Worm (Caenorhabditis elegans): Measurements from ENCODE around the gene cpsf-1.

cpsf-1 gene

ce11 chrIV:2037497-2037896 lies 4.7 kb upstream of the cpsf-1 start:
- TF ChIP-seq skn-1 (tag; optimal IDR thresholded peaks at IDR 0.05): no peak
- TF ChIP-seq snpc-4 (tag; optimal IDR thresholded peaks at IDR 0.05): no peak
- TF ChIP-seq ztf-4 (tag; optimal IDR thresholded peaks at IDR 0.05): no peak
- no peak for TF ChIP-seq blmp-1 (tag; optimal IDR thresholded peaks at IDR 0.05; ENCODE audit: insufficient read depth)
- no peak for TF ChIP-seq Y55F3AM.14 (GFP tag; optimal IDR thresholded peaks at IDR 0.05)
- TF ChIP-seq nhr-12 (tag; optimal IDR thresholded peaks at IDR 0.05): no peak
- TF ChIP-seq nhr-25 (tag; optimal IDR thresholded peaks at IDR 0.05): no peak
- no peak for TF ChIP-seq nhr-21 (tag; optimal IDR thresholded peaks at IDR 0.05)
- TF ChIP-seq fos-1 (tag; optimal IDR thresholded peaks at IDR 0.05): no peak
- no peak for TF ChIP-seq mab-5 (tag; optimal IDR thresholded peaks at IDR 0.05)
- no peak for TF ChIP-seq nhr-10 (tag; optimal IDR thresholded peaks at IDR 0.05)
- no peak for TF ChIP-seq nhr-77 (tag; optimal IDR thresholded peaks at IDR 0.05)
- TF ChIP-seq ZK546.5 (tag; optimal IDR thresholded peaks at IDR 0.05): no peak
- TF ChIP-seq ztf-11 (tag; optimal IDR thresholded peaks at IDR 0.05): no peak

ce11 chrIV:2036974-2037373 lies 4.2 kb upstream of the cpsf-1 start, which contains the start of the genes Y76B12C.9 and cng-2:
TSS of gene Y76B12C.9 (minus strand) at chrIV:2037074.
TSS of gene cng-2 (plus strand) at chrIV:2037191.
- TF ChIP-seq nhr-23 (tag; optimal IDR thresholded peaks at IDR 0.05): no peak
- TF ChIP-seq mab-5 (tag; optimal IDR thresholded peaks at IDR 0.05): no peak
- TF ChIP-seq C34F6.9 (tag; optimal IDR thresholded peaks at IDR 0.05): no peak
- no peak for TF ChIP-seq sem-4 (tag; optimal IDR thresholded peaks at IDR 0.05)
- TF ChIP-seq mbf-1 (tag; optimal IDR thresholded peaks at IDR 0.05): no peak
- TF ChIP-seq sma-9 (GFP tag; optimal IDR thresholded peaks at IDR 0.05): no peak
- TF ChIP-seq sma-9 (tag; optimal IDR thresholded peaks at IDR 0.05): no peak
- no peak for TF ChIP-seq nhr-10 (tag; optimal IDR thresholded peaks at IDR 0.05)
- no peak for TF ChIP-seq egl-27 (tag; optimal IDR thresholded peaks at IDR 0.05)

- TF ChIP-seq sma-9 (GFP tag; optimal IDR thresholded peaks at IDR 0.05) (no peak), sma-9 (tag; optimal IDR thresholded peaks at IDR 0.05) (no peak), nhr-11 (tag; optimal IDR thresholded peaks at IDR 0.05) (no peak), nhr-6 (tag; optimal IDR thresholded peaks at IDR 0.05) (no peak), skn-1 (tag; optimal IDR thresholded peaks at IDR 0.05) (no peak), sem-4 (tag; optimal IDR thresholded peaks at IDR 0.05) (no peak), elt-1 (tag; optimal IDR thresholded peaks at IDR 0.05) (no peak), nhr-237 (tag; optimal IDR thresholded peaks at IDR 0.05) (no peak), elt-3 (tag; optimal IDR thresholded peaks at IDR 0.05) (no peak), lsy-2 (tag; optimal IDR thresholded peaks at IDR 0.05) (no peak), sma-3 (GFP tag; optimal IDR thresholded peaks at IDR 0.05) (no peak), ama-1 (optimal IDR thresholded peaks at IDR 0.05) (no peak), unc-39 (tag; optimal IDR thresholded peaks at IDR 0.05) (no peak), nhr-10 (tag; optimal IDR thresholded peaks at IDR 0.05) (no peak), ztf-4 (tag; optimal IDR thresholded peaks at IDR 0.05) (no peak), fos-1 (tag; optimal IDR thresholded peaks at IDR 0.05) (no peak), snpc-4 (tag; optimal IDR thresholded peaks at IDR 0.05) (no peak)
Measured at ce11 chrIV:2008920-2009319, 23.9 kb downstream of the cpsf-1 start.

ce11 chrIV:2002290-2002689 lies 30.5 kb downstream of the cpsf-1 start:
- no peak for TF ChIP-seq nhr-12 (tag; optimal IDR thresholded peaks at IDR 0.05)

ce11 chrIV:1997762-1998161 lies 35.0 kb downstream of the cpsf-1 start:
- no peak for TF ChIP-seq nhr-10 (tag; optimal IDR thresholded peaks at IDR 0.05)
- no peak for TF ChIP-seq unc-39 (tag; optimal IDR thresholded peaks at IDR 0.05)
- no peak for TF ChIP-seq ceh-16 (tag; optimal IDR thresholded peaks at IDR 0.05)
- TF ChIP-seq lsy-2 (tag; optimal IDR thresholded peaks at IDR 0.05): no peak
- TF ChIP-seq R02D3.7 (tag; optimal IDR thresholded peaks at IDR 0.05): no peak
- no peak for TF ChIP-seq sem-4 (tag; optimal IDR thresholded peaks at IDR 0.05)
- TF ChIP-seq alr-1 (tag; optimal IDR thresholded peaks at IDR 0.05): no peak
- TF ChIP-seq ZK546.5 (tag; optimal IDR thresholded peaks at IDR 0.05): no peak
- TF ChIP-seq nhr-129 (tag; optimal IDR thresholded peaks at IDR 0.05): no peak

ce11 chrIV:1992789-1993188 lies 40.0 kb downstream of the cpsf-1 start, which contains the start of gene xpc-1:
TSS of gene xpc-1 (plus strand) at chrIV:1993089.
- TF ChIP-seq Y55F3AM.14 (GFP tag; optimal IDR thresholded peaks at IDR 0.05): no peak
- no peak for TF ChIP-seq alr-1 (tag; optimal IDR thresholded peaks at IDR 0.05)
- TF ChIP-seq ZK546.5 (tag; optimal IDR thresholded peaks at IDR 0.05): no peak
- TF ChIP-seq blmp-1 (tag; optimal IDR thresholded peaks at IDR 0.05; ENCODE audit: insufficient read depth): no peak
- TF ChIP-seq lsy-2 (tag; optimal IDR thresholded peaks at IDR 0.05): no peak
